Fruit fly (Drosophila melanogaster): ENCODE results near the gene Grx5.

Gene Grx5

dm6 chrX:14848755-14849354 is 10.9 kb upstream of the Grx5 start, which contains the start of gene CG9522:
TSS of gene CG9522 (minus strand) at chrX:14848808.
- TF ChIP-seq CG32121 (GFP tag; IDR thresholded peaks at IDR 0.05) (peak; percentile 72), CG34367 (tag; optimal IDR thresholded peaks at IDR 0.05) (peak; percentile 80), CG13204 (GFP tag; optimal IDR thresholded peaks at IDR 0.05) (peak; percentile 73), fd96Ca (GFP tag; IDR thresholded peaks at IDR 0.05) (peak; percentile 64), CG15710 (tag; optimal IDR thresholded peaks at IDR 0.05) (peak; percentile 84), CG17806 (tag; optimal IDR thresholded peaks at IDR 0.05) (peak; percentile 82), rn (GFP tag; IDR thresholded peaks at IDR 0.05) (no peak), Ets98B (GFP tag; IDR thresholded peaks at IDR 0.05) (peak; percentile 90), CG8301 (tag; optimal IDR thresholded peaks at IDR 0.05) (peak; percentile 91), CG4496 (GFP tag; IDR thresholded peaks at IDR 0.05) (peak; percentile 90), CG14655 (GFP tag; optimal IDR thresholded peaks at IDR 0.05) (peak; percentile 93), gl (tag; optimal IDR thresholded peaks at IDR 0.05) (peak; percentile 67), Snoo (tag; optimal IDR thresholded peaks at IDR 0.05) (peak; percentile 57), CG9948 (tag; optimal IDR thresholded peaks at IDR 0.05) (peak; percentile 84), D1 (tag; optimal IDR thresholded peaks at IDR 0.05) (peak; percentile 38), Pif1A (GFP tag; optimal IDR thresholded peaks at IDR 0.05) (peak; percentile 88), EcR (GFP tag; optimal IDR thresholded peaks at IDR 0.05) (peak; percentile 77), Pif1B (GFP tag; optimal IDR thresholded peaks at IDR 0.05) (peak; percentile 88), CG8159 (tag; optimal IDR thresholded peaks at IDR 0.05) (peak; percentile 83), CG10348 (GFP tag; IDR thresholded peaks at IDR 0.05) (no peak), CG12605 (GFP tag; IDR thresholded peaks at IDR 0.05) (peak; percentile 86)

dm6 chrX:14846116-14846614 is 8.2 kb upstream of the Grx5 start:
- TF ChIP-seq CG32121 (GFP tag; IDR thresholded peaks at IDR 0.05) (no peak), CG14655 (GFP tag; optimal IDR thresholded peaks at IDR 0.05) (peak; percentile 15), CG15710 (tag; optimal IDR thresholded peaks at IDR 0.05) (no peak), CG10348 (GFP tag; IDR thresholded peaks at IDR 0.05) (no peak), EcR (GFP tag; optimal IDR thresholded peaks at IDR 0.05) (peak; percentile 90), CG9948 (tag; optimal IDR thresholded peaks at IDR 0.05) (no peak), rn (GFP tag; IDR thresholded peaks at IDR 0.05) (no peak), Pif1B (GFP tag; optimal IDR thresholded peaks at IDR 0.05) (no peak), Snoo (tag; optimal IDR thresholded peaks at IDR 0.05) (peak; percentile 23)

- TF ChIP-seq Pif1B (GFP tag; optimal IDR thresholded peaks at IDR 0.05) (no peak), gl (tag; optimal IDR thresholded peaks at IDR 0.05) (no peak), EcR (GFP tag; optimal IDR thresholded peaks at IDR 0.05) (no peak), CG4496 (GFP tag; IDR thresholded peaks at IDR 0.05) (no peak), fd96Ca (GFP tag; IDR thresholded peaks at IDR 0.05) (no peak), CG32121 (GFP tag; IDR thresholded peaks at IDR 0.05) (no peak), Ets98B (GFP tag; IDR thresholded peaks at IDR 0.05) (no peak), CG15710 (tag; optimal IDR thresholded peaks at IDR 0.05) (no peak), CG8301 (tag; optimal IDR thresholded peaks at IDR 0.05) (no peak), CG13204 (GFP tag; optimal IDR thresholded peaks at IDR 0.05) (no peak), CG34367 (tag; optimal IDR thresholded peaks at IDR 0.05) (no peak), CG9948 (tag; optimal IDR thresholded peaks at IDR 0.05) (no peak), CG12605 (GFP tag; IDR thresholded peaks at IDR 0.05) (no peak), CG8159 (tag; optimal IDR thresholded peaks at IDR 0.05) (no peak), Pif1A (GFP tag; optimal IDR thresholded peaks at IDR 0.05) (no peak)
Measured at dm6 chrX:14844657-14845056, 6.7 kb upstream of the Grx5 start, which contains the start of gene CG12539. TSS of gene CG12539 (minus strand) at chrX:14844757.

DNA sequence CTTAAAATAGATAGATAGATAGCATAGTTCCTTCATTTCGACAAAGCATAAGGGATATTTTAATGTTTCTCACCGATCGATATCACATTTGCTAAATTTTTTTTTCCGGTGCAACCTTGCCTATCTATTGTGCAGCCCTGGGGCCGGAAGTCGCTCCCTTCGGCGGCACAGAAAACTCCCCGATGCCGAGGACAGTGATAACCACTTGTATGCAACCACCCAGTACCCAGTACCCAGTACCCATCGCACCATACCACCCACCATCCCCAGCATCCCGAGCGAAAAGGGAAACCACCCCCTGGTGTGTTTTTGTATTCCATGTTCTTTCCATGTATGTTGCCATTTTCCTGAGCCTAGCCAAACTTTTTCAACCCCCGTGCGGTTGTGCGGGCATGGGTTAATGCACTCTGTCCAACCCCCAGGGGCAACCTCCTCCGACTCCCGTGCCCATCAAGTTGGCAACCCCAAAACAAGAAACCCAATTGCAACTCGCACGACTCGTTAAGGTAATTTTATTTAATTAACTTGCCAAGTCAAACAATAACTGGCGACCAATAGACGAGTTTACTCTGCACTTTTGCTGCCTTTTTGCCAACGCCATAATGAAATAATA is 4.0 kb upstream of the Grx5 start:
- TF ChIP-seq gl (tag; optimal IDR thresholded peaks at IDR 0.05) (no peak), EcR (GFP tag; optimal IDR thresholded peaks at IDR 0.05) (peak; percentile 72)

- TF ChIP-seq CG32121 (GFP tag; IDR thresholded peaks at IDR 0.05) = peak; percentile 60
- peak; percentile 50 for TF ChIP-seq CG14655 (GFP tag; optimal IDR thresholded peaks at IDR 0.05)
- TF ChIP-seq CG8301 (tag; optimal IDR thresholded peaks at IDR 0.05) = peak; percentile 16
- TF ChIP-seq EcR (GFP tag; optimal IDR thresholded peaks at IDR 0.05) = no peak
- TF ChIP-seq D1 (tag; optimal IDR thresholded peaks at IDR 0.05) = peak; percentile 52
- TF ChIP-seq fd96Ca (GFP tag; IDR thresholded peaks at IDR 0.05) = no peak
- TF ChIP-seq CG13204 (GFP tag; optimal IDR thresholded peaks at IDR 0.05) = peak; percentile 32
- peak; percentile 58 for TF ChIP-seq CG8159 (tag; optimal IDR thresholded peaks at IDR 0.05)
- peak; percentile 72 for TF ChIP-seq CG4496 (GFP tag; IDR thresholded peaks at IDR 0.05)
- peak; percentile 47 for TF ChIP-seq CG9948 (tag; optimal IDR thresholded peaks at IDR 0.05)
- TF ChIP-seq CG15710 (tag; optimal IDR thresholded peaks at IDR 0.05) = peak; percentile 68
- TF ChIP-seq CG10348 (GFP tag; IDR thresholded peaks at IDR 0.05) = no peak
- TF ChIP-seq Pif1A (GFP tag; optimal IDR thresholded peaks at IDR 0.05) = peak; percentile 50
- peak; percentile 58 for TF ChIP-seq CG17806 (tag; optimal IDR thresholded peaks at IDR 0.05)
- TF ChIP-seq CG34367 (tag; optimal IDR thresholded peaks at IDR 0.05) = peak; percentile 69
- peak; percentile 16 for TF ChIP-seq Pif1B (GFP tag; optimal IDR thresholded peaks at IDR 0.05)
- no peak for TF ChIP-seq rn (GFP tag; IDR thresholded peaks at IDR 0.05)
- TF ChIP-seq Snoo (tag; optimal IDR thresholded peaks at IDR 0.05) = peak; percentile 13
- TF ChIP-seq gl (tag; optimal IDR thresholded peaks at IDR 0.05) = peak; percentile 61
- TF ChIP-seq CG12605 (GFP tag; IDR thresholded peaks at IDR 0.05) = peak; percentile 85
- TF ChIP-seq Ets98B (GFP tag; IDR thresholded peaks at IDR 0.05) = peak; percentile 16; the same call in 1 of the 2 replicates
Measured at dm6 chrX:14840417-14840872, 2.4 kb upstream of the Grx5 start.
